Fruit fly (Drosophila melanogaster) whole organism, embryonic: Measurements from ENCODE around the gene P5CDh2.
A peak's percentile ranks its signal among the peaks of the same experiment; 100 is the strongest.

ENCODE experiments used
- Bgb ChIP-seq: fragments of 200-800 bp; sonication (Bioruptor generic); IDR thresholded peaks from 2 replicates; pipeline ENCODE4 v1.3.6; 2022; ENCODE audit warnings: missing biosample characterization, missing genetic modification characterization; ENCODE audit not compliant: partially characterized antibody
- CG10654 ChIP-seq: fragments of 200-800 bp; sonication (Bioruptor generic); optimal IDR thresholded peaks from 2 replicates; lab custom pipeline; 2016; ENCODE audit warnings: missing biosample characterization, missing genetic modification characterization
- CG11504 ChIP-seq: fragments of 200-800 bp; sonication (Bioruptor generic); optimal IDR thresholded peaks from 3 replicates; lab custom pipeline; 2019; ENCODE audit warnings: missing biosample characterization, mild to moderate bottlenecking, missing genetic modification characterization, moderate library complexity
- CG14667 ChIP-seq: fragments of 200-800 bp; sonication (Bioruptor generic); IDR thresholded peaks from 2 replicates; pipeline ENCODE4 v1.3.6; 2022; ENCODE audit warnings: missing biosample characterization, missing genetic modification characterization
- CG15601 ChIP-seq: fragments of 200-800 bp; sonication (Bioruptor generic); optimal IDR thresholded peaks from 3 replicates; lab custom pipeline; 2019; ENCODE audit warnings: missing biosample characterization, mild to moderate bottlenecking, missing genetic modification characterization, moderate library complexity
- CG1602 ChIP-seq: fragments of 200-800 bp; sonication (Bioruptor generic); optimal IDR thresholded peaks from 3 replicates; lab custom pipeline; 2016; ENCODE audit warnings: missing biosample characterization, missing genetic modification characterization
- CG1603 ChIP-seq: fragments of 200-800 bp; sonication (Bioruptor generic); optimal IDR thresholded peaks from 2 replicates; lab custom pipeline; 2019; ENCODE audit warnings: missing biosample characterization, mild to moderate bottlenecking, missing genetic modification characterization, moderate library complexity
- CG16813 ChIP-seq: fragments of 200-800 bp; sonication (Bioruptor generic); IDR thresholded peaks from 3 replicates; pipeline ENCODE4 v1.3.6; 2022; ENCODE audit warnings: missing biosample characterization, missing genetic modification characterization; ENCODE audit not compliant: partially characterized antibody
- CG2199 ChIP-seq: fragments of 200-800 bp; sonication (Bioruptor generic); IDR thresholded peaks from 3 replicates; pipeline ENCODE4 v1.3.6; 2022; ENCODE audit warnings: missing biosample characterization, missing genetic modification characterization
- CG33213 ChIP-seq: fragments of 200-800 bp; sonication (Bioruptor generic); optimal IDR thresholded peaks from 3 replicates; lab custom pipeline; 2016; ENCODE audit warnings: missing biosample characterization, missing genetic modification characterization
- CG3995 ChIP-seq: fragments of 200-800 bp; sonication (Bioruptor generic); optimal IDR thresholded peaks from 3 replicates; lab custom pipeline; 2016; ENCODE audit warnings: missing biosample characterization, missing genetic modification characterization
- CG6791 ChIP-seq: fragments of 200-800 bp; sonication (Bioruptor generic); IDR thresholded peaks from 3 replicates; pipeline ENCODE4 v1.3.6; 2022; ENCODE audit warnings: missing biosample characterization, missing genetic modification characterization; ENCODE audit not compliant: partially characterized antibody
- CG8478 ChIP-seq: fragments of >200 bp; optimal IDR thresholded peaks from 2 replicates; lab custom pipeline; 2018
- Dp ChIP-seq: fragments of 200-800 bp; sonication (Bioruptor generic); optimal IDR thresholded peaks from 2 replicates; lab custom pipeline; 2018; ENCODE audit warnings: missing biosample characterization, mild to moderate bottlenecking, missing genetic modification characterization, moderate library complexity
- Elba2 ChIP-seq: fragments of 200-800 bp; sonication (Bioruptor generic); optimal IDR thresholded peaks from 3 replicates; lab custom pipeline; 2016; ENCODE audit warnings: missing biosample characterization, missing genetic modification characterization
- Ets65A ChIP-seq: fragments of 200-800 bp; sonication (Bioruptor generic); peaks from one replicate; lab custom pipeline; 2016; ENCODE audit warnings: missing biosample characterization, missing genetic modification characterization
- Ets97D ChIP-seq: fragments of 200-800 bp; sonication (Bioruptor generic); optimal IDR thresholded peaks from 3 replicates; lab custom pipeline; 2016; ENCODE audit warnings: missing biosample characterization, missing genetic modification characterization
- HLHmδ ChIP-seq: fragments of 200-800 bp; sonication (Bioruptor generic); optimal IDR thresholded peaks from 2 replicates; lab custom pipeline; 2018; ENCODE audit warnings: missing biosample characterization, mild to moderate bottlenecking, missing genetic modification characterization, moderate library complexity
- HmgZ ChIP-seq: fragments of 200-800 bp; sonication (Bioruptor generic); optimal IDR thresholded peaks from 2 replicates; lab custom pipeline; 2018; ENCODE audit warnings: missing biosample characterization, mild to moderate bottlenecking, missing genetic modification characterization
- Med ChIP-seq: fragments of 200-800 bp; sonication (Bioruptor generic); peaks from one replicate; lab custom pipeline; 2016; ENCODE audit warnings: missing biosample characterization, missing genetic modification characterization, mild to moderate bottlenecking, inconsistent platforms, moderate library complexity
- NC2β ChIP-seq: fragments of 200-800 bp; sonication (Bioruptor generic); optimal IDR thresholded peaks from 2 replicates; lab custom pipeline; 2016; ENCODE audit warnings: missing biosample characterization, missing genetic modification characterization
- Rfx ChIP-seq: fragments of 200-800 bp; sonication (Bioruptor generic); IDR thresholded peaks from 2 replicates; pipeline ENCODE4 v1.3.6; 2022; ENCODE audit warnings: missing biosample characterization, missing genetic modification characterization
- Tbp ChIP-seq: fragments of >200 bp; optimal IDR thresholded peaks from 2 replicates; lab custom pipeline; 2018; ENCODE audit warnings: missing biosample characterization, missing genetic modification characterization
- abd-A ChIP-seq: fragments of 200-800 bp; sonication (Bioruptor generic); optimal IDR thresholded peaks from 3 replicates; lab custom pipeline; 2019; ENCODE audit warnings: missing biosample characterization, mild to moderate bottlenecking, missing genetic modification characterization, moderate library complexity
- amos ChIP-seq: fragments of 200-800 bp; sonication (Bioruptor generic); IDR thresholded peaks from 2 replicates; pipeline ENCODE4 v1.3.6; 2022; ENCODE audit warnings: missing biosample characterization, missing genetic modification characterization; ENCODE audit not compliant: partially characterized antibody
- az2 ChIP-seq: fragments of 200-800 bp; sonication (Bioruptor generic); optimal IDR thresholded peaks from 3 replicates; lab custom pipeline; 2016; ENCODE audit warnings: missing biosample characterization, missing genetic modification characterization
- ci ChIP-seq: fragments of 200-800 bp; sonication (Bioruptor generic); IDR thresholded peaks from 3 replicates; pipeline ENCODE4 v1.3.6; 2022; ENCODE audit warnings: missing biosample characterization, missing genetic modification characterization
- crol ChIP-seq: fragments of 200-800 bp; sonication (Bioruptor generic); IDR thresholded peaks from 2 replicates; pipeline ENCODE4 v1.3.6; 2022; ENCODE audit warnings: missing biosample characterization, missing genetic modification characterization
- dati ChIP-seq: fragments of 200-800 bp; sonication (Bioruptor generic); IDR thresholded peaks from 2 replicates; pipeline ENCODE4 v1.3.6; 2022; ENCODE audit warnings: missing biosample characterization, missing genetic modification characterization
- exex ChIP-seq: fragments of 200-800 bp; sonication (Bioruptor generic); optimal IDR thresholded peaks from 4 replicates; lab custom pipeline; 2018; ENCODE audit warnings: missing biosample characterization, mild to moderate bottlenecking, missing genetic modification characterization, moderate library complexity
- gcm ChIP-seq: fragments of 200-800 bp; sonication (Bioruptor generic); optimal IDR thresholded peaks from 2 replicates; lab custom pipeline; 2019; ENCODE audit warnings: missing biosample characterization, mild to moderate bottlenecking, missing genetic modification characterization, moderate library complexity
- ham ChIP-seq: fragments of 200-800 bp; sonication (Bioruptor generic); IDR thresholded peaks from 2 replicates; pipeline ENCODE4 v1.3.6; 2022; ENCODE audit warnings: missing biosample characterization, missing genetic modification characterization
- kay ChIP-seq: fragments of 200-800 bp; sonication (Bioruptor generic); optimal IDR thresholded peaks from 2 replicates; lab custom pipeline; 2016; ENCODE audit warnings: missing biosample characterization, missing genetic modification characterization
- sens ChIP-seq: fragments of 200-800 bp; sonication (Bioruptor generic); peaks from one replicate; lab custom pipeline; 2016; ENCODE audit warnings: missing biosample characterization, missing genetic modification characterization
- sisA ChIP-seq: fragments of 200-800 bp; sonication (Bioruptor generic); IDR thresholded peaks from 2 replicates; pipeline ENCODE4 v1.3.6; 2022; ENCODE audit warnings: missing biosample characterization, missing genetic modification characterization
- stwl ChIP-seq: fragments of 200-800 bp; sonication (Bioruptor generic); optimal IDR thresholded peaks from 3 replicates; lab custom pipeline; 2018; ENCODE audit warnings: missing biosample characterization, mild to moderate bottlenecking, missing genetic modification characterization, moderate library complexity
- trem ChIP-seq: fragments of 200-800 bp; optimal IDR thresholded peaks from 3 replicates; lab custom pipeline; 2019; ENCODE audit warnings: missing biosample characterization, mild to moderate bottlenecking, missing genetic modification characterization, moderate library complexity
- unc-4 ChIP-seq: fragments of 200-800 bp; sonication (Bioruptor generic); IDR thresholded peaks from 2 replicates; pipeline ENCODE4 v1.3.6; 2022; ENCODE audit warnings: missing biosample characterization, missing genetic modification characterization; ENCODE audit not compliant: partially characterized antibody
- vnd ChIP-seq: fragments of 200-800 bp; sonication (Bioruptor generic); IDR thresholded peaks from 3 replicates; pipeline ENCODE4 v1.3.6; 2022; ENCODE audit warnings: missing biosample characterization, missing genetic modification characterization; ENCODE audit not compliant: partially characterized antibody
- vvl ChIP-seq: fragments of 200-800 bp; sonication (Bioruptor generic); IDR thresholded peaks from 2 replicates; pipeline ENCODE4 v1.3.6; 2022; ENCODE audit warnings: missing biosample characterization, missing genetic modification characterization

P5CDh2 gene

dm6 chr3R:21888696-21889602 is 11.2 kb downstream of the P5CDh2 start, which contains the start of gene CG43844 (continued):
- peak; percentile 7 for TF ChIP-seq trem (tag; lab: Kevin White, UChicago)
- TF ChIP-seq HmgZ, result peak; percentile 43
- no peak for TF ChIP-seq ham (GFP tag; lab: Robert Waterston, UW)
- no peak for TF ChIP-seq az2
- TF ChIP-seq unc-4 (GFP tag; lab: Robert Waterston, UW), result 0 out of 2 replicates have a peak, but pooled peaks have one; percentile 32
- no peak for TF ChIP-seq NC2β (GFP tag; lab: Kevin White, UChicago)
- peak; percentile 3 for TF ChIP-seq CG33213 (GFP tag; lab: Kevin White, UChicago)
- peak; percentile 12 for TF ChIP-seq CG1603 (tag; lab: Kevin White, UChicago)
- TF ChIP-seq exex, result peak; percentile 1
- TF ChIP-seq Rfx, result peak; percentile 24; the same call in 1 of the 2 replicates
- TF ChIP-seq stwl (tag; lab: Kevin White, UChicago), result peak; percentile 76
- TF ChIP-seq gcm (GFP tag; lab: Kevin White, UChicago), result peak; percentile 83
- peak; percentile 52 for TF ChIP-seq sens (GFP tag; lab: Kevin White, UChicago)
- TF ChIP-seq Dp (GFP tag; lab: Kevin White, UChicago), result no peak
- TF ChIP-seq abd-A (tag; lab: Kevin White, UChicago), result no peak
- TF ChIP-seq amos (GFP tag; lab: Robert Waterston, UW), result peak; percentile 74
- no peak for TF ChIP-seq CG3995 (GFP tag; lab: Kevin White, UChicago)
- no peak for TF ChIP-seq Tbp (GFP tag; lab: Kevin White, UChicago)
- 0 out of 2 replicates have a peak, but pooled peaks have one; percentile 6 for TF ChIP-seq sisA
- 0 out of 3 replicates have a peak, but pooled peaks have one; percentile 42 for TF ChIP-seq ci (GFP tag; lab: Robert Waterston, UW)
- no peak for TF ChIP-seq dati (GFP tag; lab: Robert Waterston, UW)
- peak; percentile 71 for TF ChIP-seq CG16813 (GFP tag; lab: Robert Waterston, UW)
- peak; percentile 85 for TF ChIP-seq Bgb (GFP tag; lab: Robert Waterston, UW)
- peak; percentile 3 for TF ChIP-seq Ets97D (GFP tag; lab: Kevin White, UChicago)
- TF ChIP-seq CG10654, result no peak
- no peak for TF ChIP-seq CG14667
- TF ChIP-seq CG15601, result peak; percentile 88
- TF ChIP-seq CG11504 (tag; lab: Kevin White, UChicago), result peak; percentile 20
- TF ChIP-seq vvl, result peak; percentile 62; the same call in 1 of the 2 replicates
- TF ChIP-seq HLHmδ, result no peak
- TF ChIP-seq Med (GFP tag; lab: Kevin White, UChicago), result peak; percentile 58
- TF ChIP-seq kay (GFP tag; lab: Kevin White, UChicago), result peak; percentile 44
- TF ChIP-seq crol (GFP tag; lab: Robert Waterston, UW), result no peak
- TF ChIP-seq CG1602 (GFP tag; lab: Kevin White, UChicago), result no peak
- TF ChIP-seq CG2199, result peak; percentile 80
- TF ChIP-seq CG8478 (lab: Kevin White, UChicago), result peak; percentile 69
- TF ChIP-seq vnd (GFP tag; lab: Robert Waterston, UW), result peak; percentile 45; the same call in 1 of the 3 replicates
- no peak for TF ChIP-seq Elba2 (GFP tag; lab: Kevin White, UChicago)
- TF ChIP-seq Ets65A, result peak; percentile 60
- TF ChIP-seq CG6791, result peak; percentile 70; the same call in 2 of the 3 replicates
